Worm (Caenorhabditis elegans) whole organism, L1 larva: ENCODE results near the gene lelo-3.
A peak's percentile ranks its signal among the peaks of the same experiment; 100 is the strongest.

Experiments used
- C04F5.9 ChIP-seq: sonication (generic microtip); optimal IDR thresholded peaks from 2 replicates; lab custom pipeline; 2016; ENCODE audit warnings: missing genetic modification characterization, missing compliant biosample characterization
- C34B4.2 ChIP-seq: sonication (generic microtip); optimal IDR thresholded peaks from 2 replicates; lab custom pipeline; 2017; ENCODE audit warnings: mild to moderate bottlenecking, missing genetic modification characterization, missing compliant biosample characterization
- Y116A8C.19 ChIP-seq: sonication (generic microtip); optimal IDR thresholded peaks from 2 replicates; lab custom pipeline; 2016; ENCODE audit warnings: missing compliant biosample characterization, missing genetic modification characterization, borderline replicate concordance
- aha-1 ChIP-seq: fragments of 150-350 bp; optimal IDR thresholded peaks from 2 replicates; lab custom pipeline; 2014; ENCODE audit warnings: missing biosample characterization, missing genetic modification characterization
- alr-1 ChIP-seq: fragments of 200-800 bp; sonication (Bioruptor generic); optimal IDR thresholded peaks from 2 replicates; lab custom pipeline; 2018; ENCODE audit warnings: borderline replicate concordance, mild to moderate bottlenecking, missing genetic modification characterization, missing compliant biosample characterization
- blmp-1 ChIP-seq: fragments of 150-350 bp; optimal IDR thresholded peaks from 2 replicates; lab custom pipeline; 2014; ENCODE audit warnings: missing biosample characterization, missing genetic modification characterization
- ceh-63 ChIP-seq: fragments of 200-800 bp; sonication (Bioruptor generic); optimal IDR thresholded peaks from 2 replicates; lab custom pipeline; 2018; ENCODE audit warnings: mild to moderate bottlenecking, missing genetic modification characterization, missing compliant biosample characterization
- ceh-8 ChIP-seq: fragments of 200-800 bp; sonication (Bioruptor generic); optimal IDR thresholded peaks from 2 replicates; lab custom pipeline; 2018; ENCODE audit warnings: mild to moderate bottlenecking, missing genetic modification characterization, moderate library complexity, missing compliant biosample characterization
- ceh-82 ChIP-seq, 3 experiments: fragments of 150-350 bp in 1 of 3; sonication (generic microtip) in 2 of 3; optimal IDR thresholded peaks; 2 replicates each; lab custom pipeline; 2014 to 2017; ENCODE audit warnings: missing biosample characterization in 3 of 3, missing genetic modification characterization in 3 of 3
- ceh-88 ChIP-seq: fragments of 200-800 bp; sonication (Bioruptor generic); IDR thresholded peaks from 2 replicates; pipeline ENCODE4 v1.3.6; 2022; ENCODE audit warnings: missing genetic modification characterization, missing compliant biosample characterization
- ces-1 ChIP-seq: fragments of 150-350 bp; optimal IDR thresholded peaks from 2 replicates; lab custom pipeline; 2014; ENCODE audit warnings: missing biosample characterization, missing genetic modification reagents, missing genetic modification characterization
- dpl-1 ChIP-seq, 3 experiments: fragments of 150-350 bp in 2 of 3; sonication (generic microtip) in 1 of 3; optimal IDR thresholded peaks; 2 replicates each; lab custom pipeline; 2014 to 2017; ENCODE audit warnings: missing biosample characterization in 3 of 3, missing genetic modification characterization in 3 of 3, missing genetic modification reagents in 3 of 3
- efl-3 ChIP-seq: fragments of 200-800 bp; sonication (Bioruptor generic); optimal IDR thresholded peaks from 2 replicates; lab custom pipeline; 2018; ENCODE audit warnings: mild to moderate bottlenecking, missing genetic modification characterization, missing compliant biosample characterization
- egl-13 ChIP-seq: sonication (generic microtip); optimal IDR thresholded peaks from 2 replicates; lab custom pipeline; 2016; ENCODE audit warnings: missing genotype, missing genetic modification reagents, missing genetic modification characterization, missing compliant biosample characterization
- egl-27 ChIP-seq, 2 experiments: fragments of 150-350 bp in 1 of 2; sonication (generic microtip); optimal IDR thresholded peaks; 3 replicates each; lab custom pipeline; 2017 to 2018; ENCODE audit warnings: missing biosample characterization in 2 of 2, missing genetic modification characterization in 2 of 2, missing genetic modification reagents in 2 of 2
- elt-2 ChIP-seq: sonication (generic microtip); optimal IDR thresholded peaks from 2 replicates; lab custom pipeline; 2016; ENCODE audit warnings: missing genetic modification characterization, mild to moderate bottlenecking, inconsistent platforms, missing compliant biosample characterization, missing genetic modification reagents
- ets-5 ChIP-seq: fragments of 200-800 bp; sonication (Bioruptor generic); IDR thresholded peaks from 2 replicates; pipeline ENCODE4 v1.3.6; 2022; ENCODE audit warnings: missing genetic modification characterization, missing compliant biosample characterization
- fkh-10 ChIP-seq: sonication (generic microtip); optimal IDR thresholded peaks from 2 replicates; lab custom pipeline; 2017; ENCODE audit warnings: missing biosample characterization, missing genetic modification reagents, missing genetic modification characterization
- fkh-4 ChIP-seq: sonication (generic microtip); optimal IDR thresholded peaks from 2 replicates; lab custom pipeline; 2016; ENCODE audit warnings: missing compliant biosample characterization, missing genetic modification characterization, borderline replicate concordance
- fos-1 ChIP-seq: fragments of 150-350 bp; optimal IDR thresholded peaks from 2 replicates; lab custom pipeline; 2014; ENCODE audit warnings: missing biosample characterization, missing genetic modification characterization
- hlh-17 ChIP-seq: fragments of 200-800 bp; sonication (Bioruptor generic); optimal IDR thresholded peaks from 2 replicates; lab custom pipeline; 2018; ENCODE audit warnings: missing genetic modification characterization, mild to moderate bottlenecking, missing compliant biosample characterization, moderate library complexity, borderline replicate concordance
- hlh-4 ChIP-seq: sonication (generic microtip); optimal IDR thresholded peaks from 2 replicates; lab custom pipeline; 2016; ENCODE audit warnings: mild to moderate bottlenecking, missing genetic modification characterization, missing compliant biosample characterization
- hpl-2 ChIP-seq: fragments of 150-350 bp; optimal IDR thresholded peaks from 2 replicates; lab custom pipeline; 2014; ENCODE audit warnings: missing biosample characterization, missing genetic modification reagents, missing genetic modification characterization
- irx-1 ChIP-seq: sonication (generic microtip); optimal IDR thresholded peaks from 2 replicates; lab custom pipeline; 2016; ENCODE audit warnings: missing genetic modification characterization, missing compliant biosample characterization
- jun-1 ChIP-seq: fragments of 150-350 bp; optimal IDR thresholded peaks from 2 replicates; lab custom pipeline; 2014; ENCODE audit warnings: missing biosample characterization, missing genetic modification reagents, missing genetic modification characterization
- lin-13 ChIP-seq: fragments of 150-350 bp; optimal IDR thresholded peaks from 2 replicates; lab custom pipeline; 2014; ENCODE audit warnings: missing biosample characterization, missing genetic modification reagents, missing genetic modification characterization
- lin-15B ChIP-seq: fragments of 150-350 bp; sonication (generic microtip); optimal IDR thresholded peaks from 3 replicates; lab custom pipeline; 2014; ENCODE audit warnings: missing biosample characterization, missing genetic modification characterization
- lsy-2 ChIP-seq, 2 experiments: fragments of 150-350 bp; optimal IDR thresholded peaks; 2 replicates each; lab custom pipeline; 2014; ENCODE audit warnings: missing biosample characterization in 2 of 2, missing genetic modification characterization in 2 of 2
- mab-9 ChIP-seq: fragments of 200-800 bp; sonication (Bioruptor generic); IDR thresholded peaks from 2 replicates; pipeline ENCODE4 v1.3.6; 2022; ENCODE audit warnings: missing genetic modification reagents, missing genetic modification characterization, missing compliant biosample characterization
- mdl-1 ChIP-seq, 2 experiments: fragments of 150-350 bp; optimal IDR thresholded peaks; 2 replicates each; lab custom pipeline; 2014 to 2017; ENCODE audit warnings: missing biosample characterization in 2 of 2, missing genetic modification characterization in 2 of 2, inconsistent platforms in 1 of 2
- mef-2 ChIP-seq: fragments of 150-350 bp; optimal IDR thresholded peaks from 2 replicates; lab custom pipeline; 2014; ENCODE audit warnings: missing biosample characterization, missing genetic modification characterization
- mep-1 ChIP-seq: fragments of 150-350 bp; optimal IDR thresholded peaks from 2 replicates; lab custom pipeline; 2014; ENCODE audit warnings: missing biosample characterization, missing genetic modification characterization
- nhr-11 ChIP-seq: fragments of 150-350 bp; optimal IDR thresholded peaks from 2 replicates; lab custom pipeline; 2014; ENCODE audit warnings: missing biosample characterization, missing genetic modification characterization
- nhr-19 ChIP-seq: fragments of 200-800 bp; sonication (Bioruptor generic); conservative IDR thresholded peaks from 2 replicates; pipeline ENCODE4 v1.3.6; 2022; ENCODE audit warnings: missing genetic modification characterization, missing compliant biosample characterization
- nhr-20 ChIP-seq: sonication (generic microtip); optimal IDR thresholded peaks from 2 replicates; lab custom pipeline; 2016; ENCODE audit warnings: mild to moderate bottlenecking, missing genetic modification characterization, missing compliant biosample characterization
- nhr-237 ChIP-seq: fragments of 150-350 bp; optimal IDR thresholded peaks from 2 replicates; lab custom pipeline; 2014; ENCODE audit warnings: missing biosample characterization, missing genetic modification characterization
- nhr-28 ChIP-seq: fragments of 150-350 bp; optimal IDR thresholded peaks from 2 replicates; lab custom pipeline; 2014; ENCODE audit warnings: missing biosample characterization, missing genetic modification characterization
- nhr-71 ChIP-seq: sonication (generic microtip); optimal IDR thresholded peaks from 2 replicates; lab custom pipeline; 2016; ENCODE audit warnings: mild to moderate bottlenecking, missing genetic modification characterization, moderate library complexity, missing compliant biosample characterization
- nhr-90 ChIP-seq: sonication (generic microtip); optimal IDR thresholded peaks from 2 replicates; lab custom pipeline; 2016; ENCODE audit warnings: mild to moderate bottlenecking, missing genetic modification characterization, missing compliant biosample characterization; ENCODE audit not compliant: poor library complexity
- rnt-1 ChIP-seq: sonication (generic microtip); optimal IDR thresholded peaks from 2 replicates; lab custom pipeline; 2016; ENCODE audit warnings: mild to moderate bottlenecking, missing genetic modification characterization, moderate library complexity, missing compliant biosample characterization
- snpc-4 ChIP-seq: fragments of 150-350 bp; optimal IDR thresholded peaks from 2 replicates; lab custom pipeline; 2014; ENCODE audit warnings: missing biosample characterization, missing genetic modification characterization
- snu-23 ChIP-seq: sonication (generic microtip); optimal IDR thresholded peaks from 2 replicates; lab custom pipeline; 2016; ENCODE audit warnings: missing genetic modification characterization, missing compliant biosample characterization
- sup-37 ChIP-seq: fragments of 200-800 bp; sonication (Bioruptor generic); optimal IDR thresholded peaks from 2 replicates; lab custom pipeline; 2018; ENCODE audit warnings: mild to moderate bottlenecking, missing genetic modification characterization, missing compliant biosample characterization
- tbx-2 ChIP-seq: sonication (generic microtip); optimal IDR thresholded peaks from 2 replicates; lab custom pipeline; 2016; ENCODE audit warnings: missing genetic modification characterization, missing compliant biosample characterization
- unc-130 ChIP-seq: fragments of 150-350 bp; optimal IDR thresholded peaks from 2 replicates; lab custom pipeline; 2017; ENCODE audit warnings: missing biosample characterization, missing genetic modification characterization, inconsistent platforms
- unc-62 ChIP-seq: fragments of 150-350 bp; optimal IDR thresholded peaks from 2 replicates; lab custom pipeline; 2014; ENCODE audit warnings: missing biosample characterization, missing genetic modification reagents, missing genetic modification characterization
- unc-86 ChIP-seq: sonication (generic microtip); optimal IDR thresholded peaks from 2 replicates; lab custom pipeline; 2016; ENCODE audit warnings: missing genetic modification characterization, missing compliant biosample characterization
- vab-15 ChIP-seq: sonication (generic microtip); optimal IDR thresholded peaks from 2 replicates; lab custom pipeline; 2017; ENCODE audit warnings: missing genotype, mild to moderate bottlenecking, missing genetic modification characterization, missing compliant biosample characterization
- xbp-1 ChIP-seq: sonication (generic microtip); optimal IDR thresholded peaks from 2 replicates; lab custom pipeline; 2016; ENCODE audit warnings: missing genetic modification characterization, missing compliant biosample characterization
- zag-1 ChIP-seq: fragments of 150-350 bp; optimal IDR thresholded peaks from 2 replicates; lab custom pipeline; 2014; ENCODE audit warnings: missing biosample characterization, missing genetic modification characterization

The lelo-3 gene

ce11 chrX:6057580-6058305, 35.4 kb upstream of the lelo-3 start, which contains the start of gene gln-1 (continued):
- TF ChIP-seq ces-1 (GFP tag; lab: Kevin White, UChicago) (no peak), vab-15 (tag; lab: Kevin White, UChicago) (no peak), aha-1 (tag; lab: Kevin White, UChicago) (no peak), fos-1 (tag; lab: Kevin White, UChicago) (no peak), blmp-1 (tag; lab: Kevin White, UChicago) (peak; percentile 64), snu-23 (peak; percentile 52), hlh-4 (no peak), egl-13 (tag; lab: Kevin White, UChicago) (no peak), lin-15B (tag; lab: Kevin White, UChicago) (no peak), nhr-28 (tag; lab: Kevin White, UChicago) (no peak), nhr-237 (tag; lab: Kevin White, UChicago) (peak; percentile 44), Y116A8C.19 (tag; lab: Kevin White, UChicago) (no peak), nhr-19 (no peak), dpl-1 (GFP tag; optimal IDR thresholded peaks at IDR 0.05; lab: Kevin White, UChicago) (no peak), tbx-2 (tag; lab: Kevin White, UChicago) (peak; percentile 22), mef-2 (tag; lab: Kevin White, UChicago) (no peak), snpc-4 (tag; lab: Kevin White, UChicago) (no peak), hlh-17 (GFP tag; lab: Kevin White, UChicago) (no peak), ceh-63 (GFP tag; lab: Kevin White, UChicago) (no peak), mdl-1 (tag; optimal IDR thresholded peaks at IDR 0.05; lab: Kevin White, UChicago) (no peak), ets-5 (no peak), rnt-1 (tag; lab: Kevin White, UChicago) (peak; percentile 19), ceh-82 (tag; optimal IDR thresholded peaks at IDR 0.05; lab: Kevin White, UChicago) (no peak), irx-1 (tag; lab: Kevin White, UChicago) (peak; percentile 6), xbp-1 (tag; lab: Kevin White, UChicago) (peak; percentile 27), lsy-2 (tag; optimal IDR thresholded peaks at IDR 0.05; lab: Kevin White, UChicago) (peak in 1 of 2 experiments; percentile 30), C04F5.9 (tag; lab: Kevin White, UChicago) (no peak), ceh-88 (GFP tag; lab: Robert Waterston, UW) (no peak), lin-13 (GFP tag; lab: Kevin White, UChicago) (no peak), ceh-8 (no peak), mep-1 (tag; lab: Kevin White, UChicago) (no peak), nhr-71 (tag; lab: Kevin White, UChicago) (peak; percentile 50)

ce11 chrX:6052744-6053143, 30.4 kb upstream of the lelo-3 start, which contains the start of gene C45B2.6:
Gene C45B2.6, plus strand, starts transcription at chrX:6052879.
- no peak for TF ChIP-seq sup-37
- TF ChIP-seq nhr-11 (tag; lab: Kevin White, UChicago) = no peak
- no peak for TF ChIP-seq unc-62 (GFP tag; lab: Kevin White, UChicago)
- peak; percentile 32 for TF ChIP-seq mep-1 (tag; lab: Kevin White, UChicago)
- TF ChIP-seq mef-2 (tag; lab: Kevin White, UChicago) = no peak
- no peak for TF ChIP-seq efl-3 (GFP tag; lab: Kevin White, UChicago)
- TF ChIP-seq nhr-90 (tag; lab: Kevin White, UChicago) = no peak
- TF ChIP-seq unc-130 (tag; lab: Kevin White, UChicago) = peak; percentile 2
- no peak for TF ChIP-seq egl-27 (tag; optimal IDR thresholded peaks at IDR 0.05; lab: Kevin White, UChicago)
- no peak for TF ChIP-seq alr-1 (tag; lab: Kevin White, UChicago)
- TF ChIP-seq nhr-20 = peak; percentile 23
- TF ChIP-seq snu-23 = peak; percentile 42
- peak in 2 of 3 experiments; percentile 3 to 23 for TF ChIP-seq dpl-1 (GFP tag; optimal IDR thresholded peaks at IDR 0.05; lab: Kevin White, UChicago)
- no peak for TF ChIP-seq mab-9 (GFP tag; lab: Robert Waterston, UW)
- TF ChIP-seq fkh-4 (tag; lab: Kevin White, UChicago) = no peak
- no peak for TF ChIP-seq Y116A8C.19 (tag; lab: Kevin White, UChicago)
- TF ChIP-seq zag-1 = no peak
- no peak for TF ChIP-seq unc-86
- TF ChIP-seq jun-1 (tag; lab: Kevin White, UChicago) = no peak
- no peak for TF ChIP-seq lin-13 (GFP tag; lab: Kevin White, UChicago)
- no peak for TF ChIP-seq hpl-2 (GFP tag; lab: Kevin White, UChicago)
- TF ChIP-seq C34B4.2 (tag; lab: Kevin White, UChicago) = no peak
- TF ChIP-seq elt-2 (tag; lab: Kevin White, UChicago) = no peak
- TF ChIP-seq ces-1 (GFP tag; lab: Kevin White, UChicago) = no peak
- TF ChIP-seq C04F5.9 (tag; lab: Kevin White, UChicago) = no peak
- TF ChIP-seq fkh-10 (GFP tag; lab: Kevin White, UChicago) = no peak
